Worm (Caenorhabditis elegans) whole organism, L4 larva: ENCODE results near the gene kcc-2.

ENCODE experiments used
- ceh-32 ChIP-seq: sonication (generic microtip); optimal IDR thresholded peaks from 2 replicates; lab custom pipeline; 2016; ENCODE audit warnings: mild to moderate bottlenecking, missing genetic modification characterization, missing compliant biosample characterization; ENCODE audit not compliant: poor library complexity
- fkh-10 ChIP-seq: fragments of 150-350 bp; optimal IDR thresholded peaks from 2 replicates; lab custom pipeline; 2014; ENCODE audit warnings: missing biosample characterization, missing genetic modification reagents, missing genetic modification characterization
- nhr-10 ChIP-seq: fragments of 150-350 bp; optimal IDR thresholded peaks from 2 replicates; lab custom pipeline; 2014; ENCODE audit warnings: missing biosample characterization, missing genetic modification characterization

ce11 chrIV:6011545-6011944 is 29.2 kb upstream of the kcc-2 start, which contains the start of gene C46G7.5:
- TF ChIP-seq ceh-32 (tag; lab: Kevin White, UChicago) (no peak), nhr-10 (no peak), fkh-10 (no peak)
